Worm (Caenorhabditis elegans): ENCODE data around the gene ZK355.8.

DNA sequence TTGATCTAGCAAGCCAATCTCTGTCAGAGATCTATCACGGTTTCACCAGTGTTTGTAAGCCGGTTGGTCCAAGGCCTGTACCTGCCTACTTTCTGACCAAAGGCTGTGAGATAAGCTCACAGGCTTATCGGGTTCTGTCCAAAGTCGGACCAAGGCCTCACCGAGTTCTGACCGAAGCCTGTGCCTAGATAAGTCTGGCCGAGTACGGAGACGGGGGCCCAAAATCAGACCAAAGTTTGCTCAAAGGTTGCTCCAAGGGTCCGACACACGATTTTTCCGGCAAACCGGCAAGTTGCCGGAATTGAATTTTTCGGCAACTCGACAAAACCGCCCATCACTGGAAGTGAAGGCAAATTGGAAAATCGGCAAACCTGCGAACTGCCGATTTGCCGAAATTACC, 4.0 kb downstream of the ZK355.8 start:
- no peak for TF ChIP-seq lsl-1 (GFP tag; optimal IDR thresholded peaks at IDR 0.05)
- no peak for TF ChIP-seq mcd-1 (GFP tag; IDR thresholded peaks at IDR 0.05)
- TF ChIP-seq dpff-1 (tag; optimal IDR thresholded peaks at IDR 0.05): no peak
- TF ChIP-seq lag-1 (GFP tag; IDR thresholded peaks at IDR 0.05): no peak
- no peak for TF ChIP-seq nhr-80 (tag; optimal IDR thresholded peaks at IDR 0.05)
- TF ChIP-seq hmg-20 (GFP tag; IDR thresholded peaks at IDR 0.05): no peak
- no peak for TF ChIP-seq mxl-1 (tag; optimal IDR thresholded peaks at IDR 0.05)
- TF ChIP-seq snpc-3.4 (tag; optimal IDR thresholded peaks at IDR 0.05): no peak
- TF ChIP-seq ets-4 (GFP tag; optimal IDR thresholded peaks at IDR 0.05): no peak
- TF ChIP-seq madf-8 (GFP tag; conservative IDR thresholded peaks at IDR 0.05): no peak
- no peak for TF ChIP-seq F55B11.4 (tag; optimal IDR thresholded peaks at IDR 0.05; ENCODE audit: borderline replicate concordance, insufficient read depth)
- no peak for TF ChIP-seq nfya-1 (tag; optimal IDR thresholded peaks at IDR 0.05; ENCODE audit: borderline replicate concordance, insufficient read depth)
- no peak for TF ChIP-seq him-1 (tag; optimal IDR thresholded peaks at IDR 0.05)
